Fruit fly (Drosophila melanogaster): ENCODE measurements around the gene CG33290.

Gene CG33290

DNA sequence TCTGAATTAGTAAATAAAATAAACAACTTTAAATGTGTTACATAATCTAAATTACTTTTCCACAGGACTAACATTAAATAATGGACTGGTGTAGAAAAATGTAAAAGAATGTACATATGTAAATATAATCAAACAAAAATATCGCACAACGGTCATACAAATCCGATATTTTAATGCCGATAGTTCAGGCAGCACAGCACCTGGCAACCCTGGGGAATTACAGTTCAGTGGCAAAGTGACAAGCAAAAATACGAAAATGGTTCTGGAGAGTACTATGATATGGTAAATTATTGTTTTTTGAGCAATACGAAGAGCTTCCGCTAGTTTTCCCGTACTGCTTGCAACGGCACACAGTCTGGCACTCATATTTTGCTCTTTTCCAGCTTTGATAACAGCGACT lies 5.3 kb upstream of the CG33290 start, which contains the start of gene Rpn10 (continued):
- TF ChIP-seq CG2129 (GFP tag; IDR thresholded peaks at IDR 0.05; ENCODE audit: partially characterized antibody): peak; percentile 93
- no peak for TF ChIP-seq Hmr (GFP tag; optimal IDR thresholded peaks at IDR 0.05)
- peak; percentile 76 for TF ChIP-seq Dbx (GFP tag; IDR thresholded peaks at IDR 0.05)
- peak; percentile 99 for TF ChIP-seq Bgb (GFP tag; IDR thresholded peaks at IDR 0.05; ENCODE audit: partially characterized antibody)
- peak; percentile 86 for TF ChIP-seq trem (tag; optimal IDR thresholded peaks at IDR 0.05)
- peak; percentile 97 for TF ChIP-seq vnd (GFP tag; IDR thresholded peaks at IDR 0.05; ENCODE audit: partially characterized antibody)
- TF ChIP-seq lab (GFP tag; optimal IDR thresholded peaks at IDR 0.05): no peak
- no peak for TF ChIP-seq otp (GFP tag; IDR thresholded peaks at IDR 0.05)
- TF ChIP-seq ind (GFP tag; optimal IDR thresholded peaks at IDR 0.05): peak; percentile 4
- peak; percentile 71 for TF ChIP-seq CG32532 (GFP tag; IDR thresholded peaks at IDR 0.05)
- no peak for TF ChIP-seq CG15696 (tag; optimal IDR thresholded peaks at IDR 0.05)
- peak; percentile 46 for TF ChIP-seq B-H2 (GFP tag; optimal IDR thresholded peaks at IDR 0.05)
- TF ChIP-seq D19A (tag; optimal IDR thresholded peaks at IDR 0.05): peak; percentile 43
- peak; percentile 31 for TF ChIP-seq p53 (GFP tag; optimal IDR thresholded peaks at IDR 0.05)
- TF ChIP-seq mld (GFP tag; IDR thresholded peaks at IDR 0.05; ENCODE audit: partially characterized antibody): peak; percentile 93
- TF ChIP-seq pzg (GFP tag; optimal IDR thresholded peaks at IDR 0.05): peak; percentile 94
- TF ChIP-seq Oaz (GFP tag; IDR thresholded peaks at IDR 0.05): no peak
- peak; percentile 40 for TF ChIP-seq chn (GFP tag; optimal IDR thresholded peaks at IDR 0.05)
- peak; percentile 10 for TF ChIP-seq CG4854 (GFP tag; optimal IDR thresholded peaks at IDR 0.05)
- peak; percentile 69 for TF ChIP-seq CG14710 (tag; optimal IDR thresholded peaks at IDR 0.05)
- TF ChIP-seq phol (tag; optimal IDR thresholded peaks at IDR 0.05): peak; percentile 64
- peak; percentile 59 for TF ChIP-seq Dp (GFP tag; optimal IDR thresholded peaks at IDR 0.05)
- peak; percentile 46 for TF ChIP-seq HmgD (GFP tag; optimal IDR thresholded peaks at IDR 0.05)
- no peak for TF ChIP-seq sr (GFP tag; IDR thresholded peaks at IDR 0.05)
- TF ChIP-seq Rfx (GFP tag; IDR thresholded peaks at IDR 0.05): peak; percentile 65; the same call in 1 of the 2 replicates
- peak; percentile 49 for TF ChIP-seq Chrac-16 (GFP tag; optimal IDR thresholded peaks at IDR 0.05)
- peak; percentile 76 for TF ChIP-seq Ets97D (GFP tag; optimal IDR thresholded peaks at IDR 0.05)
- TF ChIP-seq ap (GFP tag; IDR thresholded peaks at IDR 0.05): no peak
- TF ChIP-seq mam (GFP tag; optimal IDR thresholded peaks at IDR 0.05): peak; percentile 38
- TF ChIP-seq repo (GFP tag; optimal IDR thresholded peaks at IDR 0.05): peak; percentile 28
- TF ChIP-seq Stat92E (GFP tag; optimal IDR thresholded peaks at IDR 0.05): peak in 1 of 3 experiments; percentile 12
- peak; percentile 18 for TF ChIP-seq NC2β (GFP tag; optimal IDR thresholded peaks at IDR 0.05)
- TF ChIP-seq CG4360 (GFP tag; IDR thresholded peaks at IDR 0.05): no peak
- TF ChIP-seq CG8388 (GFP tag; optimal IDR thresholded peaks at IDR 0.05): peak; percentile 40
- no peak for TF ChIP-seq wor (GFP tag; IDR thresholded peaks at IDR 0.05)
- peak; percentile 98 for TF ChIP-seq CG13287 (GFP tag; IDR thresholded peaks at IDR 0.05; ENCODE audit: partially characterized antibody)
- TF ChIP-seq eyg (GFP tag; optimal IDR thresholded peaks at IDR 0.05): no peak
- TF ChIP-seq CG2120 (GFP tag; optimal IDR thresholded peaks at IDR 0.05): peak; percentile 54
- peak; percentile 13 for TF ChIP-seq Fer1 (GFP tag; optimal IDR thresholded peaks at IDR 0.05)
- peak; percentile 27 for TF ChIP-seq Sin3A (optimal IDR thresholded peaks at IDR 0.05)
- peak; percentile 58 for TF ChIP-seq E2f2 (GFP tag; IDR thresholded peaks at IDR 0.05)
- TF ChIP-seq fd3F (GFP tag; optimal IDR thresholded peaks at IDR 0.05): no peak
- TF ChIP-seq CG10267 (tag; optimal IDR thresholded peaks at IDR 0.05): peak; percentile 58
- TF ChIP-seq CG30403 (GFP tag; optimal IDR thresholded peaks at IDR 0.05): peak; percentile 33
- TF ChIP-seq CG12155 (GFP tag; optimal IDR thresholded peaks at IDR 0.05): peak; percentile 42
- TF ChIP-seq CG4617 (GFP tag; optimal IDR thresholded peaks at IDR 0.05; ENCODE audit: borderline replicate concordance): peak; percentile 88
- no peak for TF ChIP-seq CG1233 (GFP tag; optimal IDR thresholded peaks at IDR 0.05)
- TF ChIP-seq nau (GFP tag; optimal IDR thresholded peaks at IDR 0.05): no peak
- no peak for TF ChIP-seq CG10431 (GFP tag; optimal IDR thresholded peaks at IDR 0.05)
- TF ChIP-seq twi (tag; optimal IDR thresholded peaks at IDR 0.05): peak; percentile 24
- peak; percentile 47; the same call in 1 of the 3 replicates for TF ChIP-seq CG17361 (GFP tag; IDR thresholded peaks at IDR 0.05)

Data from whole organism, embryonic.